Worm (Caenorhabditis elegans) whole organism, young adult: ENCODE data around the gene ins-35.

Experiments
- B0336.3 ChIP-seq: fragments of 200-800 bp; sonication (Bioruptor generic); IDR thresholded peaks from 2 replicates; pipeline ENCODE4 v1.3.6; 2022; ENCODE audit warnings: missing genetic modification characterization, missing compliant biosample characterization
- C06A6.2 ChIP-seq: fragments of 200-800 bp; sonication (Bioruptor generic); conservative IDR thresholded peaks from 2 replicates; pipeline ENCODE4 v1.3.6; 2022; ENCODE audit warnings: missing genetic modification characterization, missing compliant biosample characterization
- F33H1.4 ChIP-seq: fragments of 200-800 bp; sonication (Bioruptor generic); IDR thresholded peaks from 2 replicates; pipeline ENCODE4 v1.3.6; 2022; ENCODE audit warnings: missing genetic modification reagents, missing genetic modification characterization, missing compliant biosample characterization
- F37B4.10 ChIP-seq: fragments of 200-800 bp; sonication (Bioruptor generic); IDR thresholded peaks from 2 replicates; pipeline ENCODE4 v1.3.6; 2022; ENCODE audit warnings: missing genetic modification characterization, missing compliant biosample characterization
- F39B2.1 ChIP-seq: fragments of 200-800 bp; sonication (Bioruptor generic); IDR thresholded peaks from 2 replicates; pipeline ENCODE4 v1.3.6; 2022; ENCODE audit warnings: missing genetic modification reagents, missing genetic modification characterization, missing compliant biosample characterization
- F52B5.7 ChIP-seq: sonication (generic microtip); optimal IDR thresholded peaks from 2 replicates; lab custom pipeline; 2016; ENCODE audit warnings: mild to moderate bottlenecking, missing genetic modification characterization, missing compliant biosample characterization
- F57C9.4 ChIP-seq: sonication (generic microtip); optimal IDR thresholded peaks from 2 replicates; lab custom pipeline; 2017; ENCODE audit warnings: mild to moderate bottlenecking, missing genetic modification characterization, missing compliant biosample characterization
- K12H6.12 ChIP-seq: fragments of 200-800 bp; sonication (Bioruptor generic); optimal IDR thresholded peaks from 2 replicates; lab custom pipeline; 2018; ENCODE audit warnings: mild to moderate bottlenecking, missing genetic modification characterization, missing compliant biosample characterization
- T07F8.4 ChIP-seq: sonication (generic microtip); optimal IDR thresholded peaks from 2 replicates; lab custom pipeline; 2016; ENCODE audit warnings: mild to moderate bottlenecking, missing genetic modification characterization, moderate library complexity, missing compliant biosample characterization
- Y79H2A.3 ChIP-seq: fragments of 200-800 bp; sonication (Bioruptor generic); conservative IDR thresholded peaks from 2 replicates; pipeline ENCODE4 v1.3.6; 2022; ENCODE audit warnings: missing genetic modification reagents, missing genetic modification characterization, missing compliant biosample characterization
- ama-1 ChIP-seq, 3 experiments: fragments of 150-350 bp in 1 of 3; sonication (generic microtip) in 2 of 3; optimal IDR thresholded peaks; 2 replicates each; lab custom pipeline; 2014 to 2018; ENCODE audit warnings: missing biosample characterization in 2 of 3, missing genetic modification characterization in 2 of 3, missing genetic modification reagents in 2 of 3
- attf-5 ChIP-seq: fragments of 200-800 bp; sonication (Bioruptor generic); optimal IDR thresholded peaks from 2 replicates; lab custom pipeline; 2018; ENCODE audit warnings: mild to moderate bottlenecking, missing genetic modification characterization, missing compliant biosample characterization
- attf-6 ChIP-seq: fragments of 200-800 bp; sonication (Bioruptor generic); IDR thresholded peaks from 2 replicates; pipeline ENCODE4 v1.3.6; 2022; ENCODE audit warnings: missing genetic modification reagents, missing genetic modification characterization, missing compliant biosample characterization
- cebp-1 ChIP-seq, 2 experiments: fragments of 200-800 bp in 1 of 2; sonication (Bioruptor generic) in 1 of 2; sonication (generic microtip) in 1 of 2; IDR thresholded peaks in 1 of 2; optimal IDR thresholded peaks in 1 of 2; 2 replicates each; pipeline versions ENCODE4 v1.3.6 to Lab custom; 2017 to 2022; ENCODE audit warnings: missing compliant biosample characterization in 2 of 2, missing genetic modification characterization in 2 of 2, mild to moderate bottlenecking in 1 of 2, missing genetic modification reagents in 1 of 2, moderate library complexity in 1 of 2
- ceh-100 ChIP-seq: fragments of 200-800 bp; sonication (Bioruptor generic); IDR thresholded peaks from 2 replicates; pipeline ENCODE4 v1.3.6; 2022; ENCODE audit warnings: missing genetic modification reagents, missing genetic modification characterization, missing compliant biosample characterization
- ceh-27 ChIP-seq: fragments of 200-800 bp; sonication (Bioruptor generic); optimal IDR thresholded peaks from 2 replicates; lab custom pipeline; 2018; ENCODE audit warnings: mild to moderate bottlenecking, missing genetic modification characterization, moderate library complexity, missing compliant biosample characterization
- ceh-79 ChIP-seq: sonication (generic microtip); optimal IDR thresholded peaks from 2 replicates; lab custom pipeline; 2017; ENCODE audit warnings: mild to moderate bottlenecking, missing genetic modification characterization, missing compliant biosample characterization
- dox-1 ChIP-seq: fragments of 200-800 bp; sonication (Bioruptor generic); IDR thresholded peaks from 2 replicates; pipeline ENCODE4 v1.3.6; 2022; ENCODE audit warnings: missing genetic modification reagents, missing genetic modification characterization, missing compliant biosample characterization
- dpff-1 ChIP-seq: sonication (generic microtip); optimal IDR thresholded peaks from 2 replicates; lab custom pipeline; 2017; ENCODE audit warnings: mild to moderate bottlenecking, missing genetic modification characterization, missing compliant biosample characterization
- egl-18 ChIP-seq: fragments of 200-800 bp; sonication (Bioruptor generic); IDR thresholded peaks from 2 replicates; pipeline ENCODE4 v1.3.6; 2022; ENCODE audit warnings: missing genetic modification reagents, missing genetic modification characterization, missing compliant biosample characterization
- ets-4 ChIP-seq: fragments of 200-800 bp; sonication (Bioruptor generic); optimal IDR thresholded peaks from 2 replicates; lab custom pipeline; 2018; ENCODE audit warnings: mild to moderate bottlenecking, missing genetic modification characterization, missing compliant biosample characterization
- fkh-3 ChIP-seq: sonication (generic microtip); optimal IDR thresholded peaks from 2 replicates; lab custom pipeline; 2016; ENCODE audit warnings: mild to moderate bottlenecking, missing genetic modification characterization, missing compliant biosample characterization
- hmg-1.2 ChIP-seq: fragments of 200-800 bp; sonication (Bioruptor generic); IDR thresholded peaks from 2 replicates; pipeline ENCODE4 v1.3.6; 2022; ENCODE audit warnings: missing genetic modification reagents, missing genetic modification characterization, missing compliant biosample characterization
- hmg-20 ChIP-seq: fragments of 200-800 bp; sonication (Bioruptor generic); IDR thresholded peaks from 2 replicates; pipeline ENCODE4 v1.3.6; 2022; ENCODE audit warnings: missing genetic modification reagents, missing genetic modification characterization, missing compliant biosample characterization
- lin-35 ChIP-seq, 3 experiments: fragments of 150-350 bp in 2 of 3; sonication (generic microtip) in 1 of 3; optimal IDR thresholded peaks; 2 replicates each; lab custom pipeline; 2014 to 2018; ENCODE audit warnings: missing biosample characterization in 3 of 3, missing genetic modification characterization in 3 of 3, missing genetic modification reagents in 3 of 3
- lin-40 ChIP-seq: sonication (generic microtip); optimal IDR thresholded peaks from 2 replicates; lab custom pipeline; 2016; ENCODE audit warnings: missing genetic modification characterization, mild to moderate bottlenecking, missing compliant biosample characterization, missing genotype, missing genetic modification reagents
- mcd-1 ChIP-seq: fragments of 200-800 bp; sonication (Bioruptor generic); IDR thresholded peaks from 2 replicates; pipeline ENCODE4 v1.3.6; 2022; ENCODE audit warnings: missing genetic modification reagents, missing genetic modification characterization, missing compliant biosample characterization
- mxl-1 ChIP-seq: sonication (generic microtip); optimal IDR thresholded peaks from 2 replicates; lab custom pipeline; 2016; ENCODE audit warnings: missing genetic modification characterization, missing compliant biosample characterization
- nfya-1 ChIP-seq: sonication (generic microtip); optimal IDR thresholded peaks from 2 replicates; lab custom pipeline; 2017; ENCODE audit warnings: antibody characterized with exemption, missing compliant biosample characterization, missing genetic modification characterization, borderline replicate concordance; ENCODE audit not compliant: insufficient read depth
- nhr-80 ChIP-seq: sonication (generic microtip); optimal IDR thresholded peaks from 2 replicates; lab custom pipeline; 2016; ENCODE audit warnings: missing genetic modification characterization, missing compliant biosample characterization
- pbrm-1 ChIP-seq: fragments of 200-800 bp; sonication (Bioruptor generic); IDR thresholded peaks from 2 replicates; pipeline ENCODE4 v1.3.6; 2022; ENCODE audit warnings: missing genetic modification reagents, missing genetic modification characterization, missing compliant biosample characterization
- rcor-1 ChIP-seq: fragments of 200-800 bp; sonication (Bioruptor generic); IDR thresholded peaks from 2 replicates; pipeline ENCODE4 v1.3.6; 2022; ENCODE audit warnings: missing genetic modification reagents, missing genetic modification characterization, missing compliant biosample characterization
- rpc-1 ChIP-seq, 2 experiments: fragments of 150-350 bp in 1 of 2; sonication (generic microtip) in 1 of 2; optimal IDR thresholded peaks; 2 replicates each; lab custom pipeline; 2014 to 2018; ENCODE audit warnings: missing biosample characterization in 1 of 2, missing genetic modification characterization in 1 of 2, missing genetic modification reagents in 1 of 2, missing genotype in 1 of 2
- snpc-1.1 ChIP-seq: sonication (generic microtip); optimal IDR thresholded peaks from 2 replicates; lab custom pipeline; 2017; ENCODE audit warnings: missing genetic modification characterization, mild to moderate bottlenecking, missing compliant biosample characterization, antibody characterized with exemption, moderate library complexity, missing genotype, missing genetic modification reagents; ENCODE audit not compliant: insufficient read depth
- snpc-3.4 ChIP-seq: sonication (generic microtip); optimal IDR thresholded peaks from 2 replicates; lab custom pipeline; 2017; ENCODE audit warnings: missing genetic modification characterization, mild to moderate bottlenecking, missing compliant biosample characterization, antibody characterized with exemption, moderate library complexity, missing genotype, missing genetic modification reagents
- somi-1 ChIP-seq: fragments of 200-800 bp; sonication (Bioruptor generic); optimal IDR thresholded peaks from 2 replicates; lab custom pipeline; 2018; ENCODE audit warnings: mild to moderate bottlenecking, missing genetic modification characterization, missing compliant biosample characterization
- tbx-9 ChIP-seq: sonication (generic microtip); optimal IDR thresholded peaks from 2 replicates; lab custom pipeline; 2016; ENCODE audit warnings: borderline replicate concordance, missing genetic modification characterization, inconsistent platforms, missing compliant biosample characterization
- tlf-1 ChIP-seq: fragments of 200-800 bp; sonication (Bioruptor generic); optimal IDR thresholded peaks from 2 replicates; lab custom pipeline; 2018; ENCODE audit warnings: mild to moderate bottlenecking, missing genetic modification characterization, missing compliant biosample characterization
- zfh-2 ChIP-seq: fragments of 200-800 bp; sonication (Bioruptor generic); conservative IDR thresholded peaks from 2 replicates; pipeline ENCODE4 v1.3.6; 2022; ENCODE audit warnings: missing genetic modification reagents, missing genetic modification characterization, missing compliant biosample characterization
- ztf-18 ChIP-seq: sonication (generic microtip); optimal IDR thresholded peaks from 2 replicates; lab custom pipeline; 2016; ENCODE audit warnings: missing genotype, mild to moderate bottlenecking, missing genetic modification characterization, missing compliant biosample characterization
- ztf-22 ChIP-seq: fragments of 200-800 bp; sonication (Bioruptor generic); optimal IDR thresholded peaks from 2 replicates; lab custom pipeline; 2018; ENCODE audit warnings: mild to moderate bottlenecking, missing genetic modification characterization, moderate library complexity, missing compliant biosample characterization

ins-35 gene

ce11 chrV:20415415-20415814 lies 40.1 kb downstream of the ins-35 start:
- TF ChIP-seq ceh-100 = no peak
- no peak for TF ChIP-seq cebp-1 (GFP tag; IDR thresholded peaks at IDR 0.05; lab: Robert Waterston, UW)
- TF ChIP-seq cebp-1 (tag; optimal IDR thresholded peaks at IDR 0.05; lab: Kevin White, UChicago) = peak; percentile 75
- TF ChIP-seq nfya-1 (tag; lab: Kevin White, UChicago) = no peak

- TF ChIP-seq hmg-20 (GFP tag; lab: Robert Waterston, UW) = no peak
- TF ChIP-seq ets-4 (GFP tag; lab: Kevin White, UChicago) = no peak
- no peak for TF ChIP-seq F39B2.1 (GFP tag; lab: Robert Waterston, UW)
- no peak for TF ChIP-seq pbrm-1
- no peak for TF ChIP-seq nhr-80 (tag; lab: Kevin White, UChicago)
- TF ChIP-seq T07F8.4 = no peak
- no peak for TF ChIP-seq F57C9.4 (tag; lab: Kevin White, UChicago)
- no peak for TF ChIP-seq snpc-3.4 (tag; lab: Kevin White, UChicago)
- no peak for TF ChIP-seq mcd-1 (GFP tag; lab: Robert Waterston, UW)
- TF ChIP-seq snpc-1.1 (tag; lab: Kevin White, UChicago) = no peak
- no peak for TF ChIP-seq B0336.3 (GFP tag; lab: Robert Waterston, UW)
- no peak for TF ChIP-seq fkh-3 (tag; lab: Kevin White, UChicago)
- no peak for TF ChIP-seq rpc-1 (optimal IDR thresholded peaks at IDR 0.05; lab: Kevin White, UChicago)
- no peak for TF ChIP-seq rpc-1 (tag; optimal IDR thresholded peaks at IDR 0.05; lab: Kevin White, UChicago)
- TF ChIP-seq dpff-1 (tag; lab: Kevin White, UChicago) = no peak
- TF ChIP-seq egl-18 (GFP tag; lab: Robert Waterston, UW) = no peak
- TF ChIP-seq F37B4.10 (GFP tag; lab: Robert Waterston, UW) = no peak
- no peak for TF ChIP-seq attf-6 (GFP tag; lab: Robert Waterston, UW)
- TF ChIP-seq lin-40 (tag; lab: Kevin White, UChicago) = no peak
These were observed 41.0 kb downstream of the ins-35 start for ce11 chrV:20416335-20416734.

- peak; percentile 14 for TF ChIP-seq nhr-80 (tag; lab: Kevin White, UChicago)
- peak; percentile 19; the same call in 1 of the 2 replicates for TF ChIP-seq cebp-1 (GFP tag; IDR thresholded peaks at IDR 0.05; lab: Robert Waterston, UW)
- TF ChIP-seq cebp-1 (tag; optimal IDR thresholded peaks at IDR 0.05; lab: Kevin White, UChicago) = peak; percentile 60
- no peak for TF ChIP-seq F33H1.4
These were observed 41.5 kb downstream of the ins-35 start for ce11 chrV:20416790-20417189.

ce11 chrV:20417809-20418208 lies 42.5 kb downstream of the ins-35 start:
- TF ChIP-seq dox-1 (GFP tag; lab: Robert Waterston, UW) = peak; percentile 13; the same call in 1 of the 2 replicates
- no peak for TF ChIP-seq rcor-1 (GFP tag; lab: Robert Waterston, UW)
- no peak for TF ChIP-seq ama-1 (optimal IDR thresholded peaks at IDR 0.05; lab: Kevin White, UChicago)
- no peak for TF ChIP-seq ama-1 (GFP tag; optimal IDR thresholded peaks at IDR 0.05; lab: Kevin White, UChicago)
- TF ChIP-seq attf-5 (GFP tag; lab: Kevin White, UChicago) = peak; percentile 46
- peak; percentile 22 for TF ChIP-seq somi-1 (GFP tag; lab: Kevin White, UChicago)
- peak in 1 of 3 experiments; percentile 6 for TF ChIP-seq lin-35 (GFP tag; optimal IDR thresholded peaks at IDR 0.05; lab: Kevin White, UChicago)
- no peak for TF ChIP-seq F52B5.7 (tag; lab: Kevin White, UChicago)
- TF ChIP-seq tbx-9 (tag; lab: Kevin White, UChicago) = no peak
- TF ChIP-seq ztf-22 (GFP tag; lab: Kevin White, UChicago) = peak; percentile 17
- peak; percentile 81 for TF ChIP-seq zfh-2 (GFP tag; lab: Robert Waterston, UW)
- TF ChIP-seq Y79H2A.3 (GFP tag; lab: Robert Waterston, UW) = no peak
- peak; percentile 55 for TF ChIP-seq K12H6.12
- peak; percentile 60 for TF ChIP-seq ceh-27
- TF ChIP-seq ceh-79 (tag; lab: Kevin White, UChicago) = no peak
- TF ChIP-seq nhr-80 (tag; lab: Kevin White, UChicago) = peak; percentile 15
- no peak for TF ChIP-seq tlf-1 (GFP tag; lab: Kevin White, UChicago)
- no peak for TF ChIP-seq snpc-3.4 (tag; lab: Kevin White, UChicago)
- peak; percentile 12; the same call in 1 of the 2 replicates for TF ChIP-seq hmg-1.2 (GFP tag; lab: Robert Waterston, UW)
- TF ChIP-seq ztf-18 = no peak
- no peak for TF ChIP-seq F33H1.4
- TF ChIP-seq C06A6.2 = no peak
- no peak for TF ChIP-seq mxl-1 (tag; lab: Kevin White, UChicago)
- no peak; the same call in 1 of the 2 replicates for TF ChIP-seq cebp-1 (GFP tag; IDR thresholded peaks at IDR 0.05; lab: Robert Waterston, UW)
- TF ChIP-seq cebp-1 (tag; optimal IDR thresholded peaks at IDR 0.05; lab: Kevin White, UChicago) = peak; percentile 82
- TF ChIP-seq, all 124 proteins: peak for 11
